Worm (Caenorhabditis elegans): ENCODE data around the gene ttbk-5.

- TF ChIP-seq unc-120 (tag; optimal IDR thresholded peaks at IDR 0.05; ENCODE audit: poor library complexity, severe bottlenecking) = no peak
- no peak for TF ChIP-seq ces-1 (GFP tag; optimal IDR thresholded peaks at IDR 0.05)
- no peak for TF ChIP-seq mep-1 (tag; optimal IDR thresholded peaks at IDR 0.05)
- no peak for TF ChIP-seq mls-2 (tag; optimal IDR thresholded peaks at IDR 0.05)
- TF ChIP-seq lin-32 (GFP tag; optimal IDR thresholded peaks at IDR 0.05) = no peak
- no peak for TF ChIP-seq nhr-12 (tag; optimal IDR thresholded peaks at IDR 0.05)
- TF ChIP-seq ceh-39 (tag; optimal IDR thresholded peaks at IDR 0.05) = no peak
- no peak for TF ChIP-seq ztf-11 (tag; optimal IDR thresholded peaks at IDR 0.05)
Observed at ce11 chrIV:10072527-10072926, 17.9 kb upstream of the ttbk-5 start, which contains the start of gene W01B6.3.

All from whole organism, mixed stage, embryonic.